Worm (Caenorhabditis elegans) whole organism, L3 larva: Measurements from ENCODE around the gene syg-1.

Experiments
- R02D3.7 ChIP-seq: fragments of 150-350 bp; optimal IDR thresholded peaks from 2 replicates; lab custom pipeline; 2014; ENCODE audit warnings: missing biosample characterization, missing genetic modification characterization
- ZK546.5 ChIP-seq: sonication (generic microtip); optimal IDR thresholded peaks from 2 replicates; lab custom pipeline; 2017; ENCODE audit warnings: missing biosample characterization, missing genetic modification characterization
- aly-2 ChIP-seq: fragments of 150-350 bp; optimal IDR thresholded peaks from 2 replicates; lab custom pipeline; 2014; ENCODE audit warnings: missing biosample characterization, missing genetic modification characterization
- ama-1 ChIP-seq: fragments of 150-350 bp; optimal IDR thresholded peaks from 2 replicates; lab custom pipeline; 2018
- ceh-16 ChIP-seq: sonication (generic microtip); optimal IDR thresholded peaks from 2 replicates; lab custom pipeline; 2017; ENCODE audit warnings: missing biosample characterization, missing genetic modification characterization
- ceh-28 ChIP-seq: fragments of 150-350 bp; optimal IDR thresholded peaks from 2 replicates; lab custom pipeline; 2014; ENCODE audit warnings: missing biosample characterization, missing genetic modification reagents, missing genetic modification characterization
- ceh-82 ChIP-seq: fragments of 150-350 bp; optimal IDR thresholded peaks from 2 replicates; lab custom pipeline; 2014; ENCODE audit warnings: missing biosample characterization, missing genetic modification characterization
- ceh-9 ChIP-seq: sonication (generic microtip); optimal IDR thresholded peaks from 2 replicates; lab custom pipeline; 2018; ENCODE audit warnings: missing biosample characterization, missing genetic modification characterization
- daf-12 ChIP-seq: fragments of 150-350 bp; optimal IDR thresholded peaks from 2 replicates; lab custom pipeline; 2014; ENCODE audit warnings: missing biosample characterization, missing genetic modification reagents, missing genetic modification characterization
- egl-27 ChIP-seq: sonication (generic microtip); optimal IDR thresholded peaks from 4 replicates; lab custom pipeline; 2017; ENCODE audit warnings: missing biosample characterization, missing genetic modification reagents, missing genetic modification characterization
- egl-5 ChIP-seq: fragments of 150-350 bp; optimal IDR thresholded peaks from 2 replicates; lab custom pipeline; 2017; ENCODE audit warnings: missing biosample characterization, missing genetic modification reagents, missing genetic modification characterization, inconsistent platforms
- elt-1 ChIP-seq: fragments of 150-350 bp; optimal IDR thresholded peaks from 2 replicates; lab custom pipeline; 2014; ENCODE audit warnings: missing biosample characterization, missing genetic modification characterization
- elt-2 ChIP-seq: sonication (generic microtip); optimal IDR thresholded peaks from 2 replicates; lab custom pipeline; 2016; ENCODE audit warnings: missing genetic modification reagents, mild to moderate bottlenecking, missing genetic modification characterization, missing compliant biosample characterization
- elt-3 ChIP-seq, 3 experiments: fragments of 150-350 bp in 1 of 3; sonication (generic microtip) in 2 of 3; optimal IDR thresholded peaks; 2 replicates in 2 of 3; 4 replicates in 1 of 3; lab custom pipeline; 2014 to 2017; ENCODE audit warnings: missing biosample characterization in 3 of 3, missing genetic modification characterization in 3 of 3
- eor-1 ChIP-seq, 2 experiments: fragments of 150-350 bp; optimal IDR thresholded peaks; 2 replicates each; lab custom pipeline; 2014 to 2018; ENCODE audit warnings: missing biosample characterization in 2 of 2, missing genetic modification characterization in 2 of 2
- fkh-10 ChIP-seq: sonication (generic microtip); optimal IDR thresholded peaks from 2 replicates; lab custom pipeline; 2017; ENCODE audit warnings: missing biosample characterization, missing genetic modification reagents, missing genetic modification characterization
- fkh-2 ChIP-seq: fragments of 150-350 bp; optimal IDR thresholded peaks from 2 replicates; lab custom pipeline; 2014; ENCODE audit warnings: missing biosample characterization, missing genetic modification reagents, missing genetic modification characterization
- fos-1 ChIP-seq: fragments of 150-350 bp; optimal IDR thresholded peaks from 2 replicates; lab custom pipeline; 2014; ENCODE audit warnings: missing biosample characterization, missing genetic modification characterization
- hmg-11 ChIP-seq: sonication (generic microtip); optimal IDR thresholded peaks from 2 replicates; lab custom pipeline; 2016; ENCODE audit warnings: missing genetic modification characterization, missing compliant biosample characterization
- jun-1 ChIP-seq: fragments of 150-350 bp; optimal IDR thresholded peaks from 2 replicates; lab custom pipeline; 2014; ENCODE audit warnings: missing biosample characterization, missing genetic modification reagents, missing genetic modification characterization
- lin-15B ChIP-seq: fragments of 150-350 bp; optimal IDR thresholded peaks from 2 replicates; lab custom pipeline; 2014; ENCODE audit warnings: missing biosample characterization, missing genetic modification characterization
- lin-39 ChIP-seq: fragments of 150-350 bp; optimal IDR thresholded peaks from 2 replicates; lab custom pipeline; 2018; ENCODE audit warnings: missing biosample characterization, missing genetic modification reagents, missing genetic modification characterization
- lsy-12 ChIP-seq: sonication (generic microtip); optimal IDR thresholded peaks from 2 replicates; lab custom pipeline; 2016; ENCODE audit warnings: mild to moderate bottlenecking, missing genetic modification characterization, missing compliant biosample characterization
- mdl-1 ChIP-seq: fragments of 150-350 bp; optimal IDR thresholded peaks from 2 replicates; lab custom pipeline; 2014; ENCODE audit warnings: missing biosample characterization, missing genetic modification characterization
- mml-1 ChIP-seq: fragments of 150-350 bp; sonication (generic microtip); optimal IDR thresholded peaks from 3 replicates; lab custom pipeline; 2014; ENCODE audit warnings: missing biosample characterization, missing genetic modification characterization
- nfya-1 ChIP-seq: sonication (generic microtip); optimal IDR thresholded peaks from 2 replicates; lab custom pipeline; 2017; ENCODE audit warnings: missing genetic modification characterization, mild to moderate bottlenecking, missing compliant biosample characterization, antibody characterized with exemption, moderate library complexity; ENCODE audit not compliant: insufficient read depth
- nhr-11 ChIP-seq: fragments of 150-350 bp; optimal IDR thresholded peaks from 2 replicates; lab custom pipeline; 2014; ENCODE audit warnings: missing biosample characterization, missing genetic modification characterization
- nhr-12 ChIP-seq: fragments of 150-350 bp; optimal IDR thresholded peaks from 2 replicates; lab custom pipeline; 2014; ENCODE audit warnings: missing biosample characterization, missing genetic modification characterization
- nhr-23 ChIP-seq: fragments of 150-350 bp; optimal IDR thresholded peaks from 2 replicates; lab custom pipeline; 2014; ENCODE audit warnings: missing biosample characterization, missing genetic modification reagents, missing genetic modification characterization
- nhr-237 ChIP-seq: fragments of 150-350 bp; optimal IDR thresholded peaks from 2 replicates; lab custom pipeline; 2014; ENCODE audit warnings: missing biosample characterization, missing genetic modification characterization
- nhr-25 ChIP-seq: sonication (generic microtip); optimal IDR thresholded peaks from 2 replicates; lab custom pipeline; 2017; ENCODE audit warnings: missing biosample characterization, missing genetic modification characterization
- nhr-28 ChIP-seq: fragments of 150-350 bp; optimal IDR thresholded peaks from 2 replicates; lab custom pipeline; 2014; ENCODE audit warnings: missing biosample characterization, missing genetic modification characterization
- nhr-43 ChIP-seq: sonication (generic microtip); optimal IDR thresholded peaks from 2 replicates; lab custom pipeline; 2016; ENCODE audit warnings: mild to moderate bottlenecking, missing genetic modification characterization, missing compliant biosample characterization; ENCODE audit not compliant: poor library complexity, severe bottlenecking
- nhr-67 ChIP-seq: fragments of 150-350 bp; optimal IDR thresholded peaks from 2 replicates; lab custom pipeline; 2014; ENCODE audit warnings: missing biosample characterization, missing genetic modification characterization
- nhr-76 ChIP-seq: fragments of 150-350 bp; sonication (generic microtip); optimal IDR thresholded peaks from 5 replicates; lab custom pipeline; 2014; ENCODE audit warnings: missing biosample characterization, missing genetic modification characterization
- nhr-77 ChIP-seq: fragments of 150-350 bp; optimal IDR thresholded peaks from 2 replicates; lab custom pipeline; 2014; ENCODE audit warnings: missing biosample characterization, missing genetic modification characterization
- pha-4 ChIP-seq: fragments of 150-350 bp; optimal IDR thresholded peaks from 2 replicates; lab custom pipeline; 2014; ENCODE audit warnings: missing biosample characterization, missing genetic modification reagents, missing genetic modification characterization
- pqm-1 ChIP-seq: fragments of 150-350 bp; optimal IDR thresholded peaks from 2 replicates; lab custom pipeline; 2017; ENCODE audit warnings: missing biosample characterization, missing genetic modification characterization, inconsistent platforms
- sea-2 ChIP-seq: fragments of 150-350 bp; sonication (generic microtip); optimal IDR thresholded peaks from 4 replicates; lab custom pipeline; 2014; ENCODE audit warnings: missing biosample characterization, missing genetic modification reagents, missing genetic modification characterization
- skn-1 ChIP-seq: fragments of 150-350 bp; optimal IDR thresholded peaks from 2 replicates; lab custom pipeline; 2014; ENCODE audit warnings: missing biosample characterization, missing genetic modification characterization
- snpc-4 ChIP-seq: fragments of 150-350 bp; optimal IDR thresholded peaks from 2 replicates; lab custom pipeline; 2014; ENCODE audit warnings: missing biosample characterization, missing genetic modification characterization
- tbx-2 ChIP-seq: sonication (generic microtip); optimal IDR thresholded peaks from 2 replicates; lab custom pipeline; 2016; ENCODE audit warnings: mild to moderate bottlenecking, missing genetic modification characterization, missing compliant biosample characterization
- unc-39 ChIP-seq: sonication (generic microtip); optimal IDR thresholded peaks from 4 replicates; lab custom pipeline; 2017; ENCODE audit warnings: missing biosample characterization, missing genetic modification characterization
- unc-62 ChIP-seq: fragments of 150-350 bp; sonication (generic microtip); optimal IDR thresholded peaks from 4 replicates; lab custom pipeline; 2014; ENCODE audit warnings: missing biosample characterization, missing genetic modification reagents, missing genetic modification characterization
- zag-1 ChIP-seq: fragments of 150-350 bp; optimal IDR thresholded peaks from 2 replicates; lab custom pipeline; 2014; ENCODE audit warnings: missing biosample characterization, missing genetic modification characterization
- ztf-11 ChIP-seq: fragments of 150-350 bp; optimal IDR thresholded peaks from 2 replicates; lab custom pipeline; 2014; ENCODE audit warnings: missing biosample characterization, missing genetic modification characterization
- ztf-4 ChIP-seq: fragments of 150-350 bp; optimal IDR thresholded peaks from 2 replicates; lab custom pipeline; 2014; ENCODE audit warnings: missing biosample characterization, missing genetic modification characterization

syg-1 gene

DNA sequence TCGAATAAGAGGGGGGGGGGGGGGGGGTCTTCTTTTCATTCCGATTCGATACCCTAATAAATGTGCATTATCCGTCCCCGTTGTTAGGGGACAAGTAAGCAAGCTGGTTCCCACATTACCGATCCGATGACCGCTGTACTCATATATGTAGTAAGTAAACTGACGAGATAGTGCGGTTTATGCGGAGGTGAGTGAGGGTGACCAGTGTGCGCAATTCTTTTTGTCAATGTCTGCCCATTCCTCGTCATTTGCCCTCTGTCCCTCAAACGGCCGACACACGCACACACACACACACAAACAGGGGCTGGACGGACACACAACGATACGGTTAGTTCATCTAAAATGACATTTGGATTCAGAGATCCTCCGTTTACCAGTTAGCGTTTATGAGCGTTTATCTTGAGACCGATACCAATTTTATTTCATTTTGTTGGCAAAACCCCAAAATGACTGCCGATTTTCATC, 37.1 kb upstream of the syg-1 start, which contains the start of gene aat-3:
TSS of gene aat-3 (plus strand) at position 51 of the 465 bp plus-strand sequence.
- TF ChIP-seq fkh-10 (no peak), mdl-1 (tag; lab: Kevin White, UChicago) (no peak), pqm-1 (no peak), elt-3 (tag; optimal IDR thresholded peaks at IDR 0.05; lab: Kevin White, UChicago) (no peak), ceh-28 (tag; lab: Kevin White, UChicago) (no peak), nhr-76 (tag; lab: Kevin White, UChicago) (no peak), ZK546.5 (tag; lab: Kevin White, UChicago) (no peak), lsy-12 (tag; lab: Kevin White, UChicago) (no peak), sea-2 (no peak), R02D3.7 (tag; lab: Kevin White, UChicago) (no peak), nhr-237 (no peak), fos-1 (no peak), lin-15B (no peak), ztf-4 (tag; lab: Kevin White, UChicago) (no peak), daf-12 (tag; lab: Kevin White, UChicago) (no peak), nhr-43 (tag; lab: Kevin White, UChicago) (no peak), ama-1 (lab: Kevin White, UChicago) (no peak), tbx-2 (tag; lab: Kevin White, UChicago) (no peak), ceh-82 (tag; lab: Kevin White, UChicago) (no peak), egl-5 (tag; lab: Kevin White, UChicago) (no peak), fkh-2 (tag; lab: Kevin White, UChicago) (no peak), nhr-23 (tag; lab: Kevin White, UChicago) (no peak), ztf-11 (tag; lab: Kevin White, UChicago) (no peak), jun-1 (no peak), mml-1 (tag; lab: Kevin White, UChicago) (no peak), lin-39 (peak; percentile 51), elt-1 (tag; lab: Kevin White, UChicago) (no peak), snpc-4 (tag; lab: Kevin White, UChicago) (peak; percentile 33), nfya-1 (tag; lab: Kevin White, UChicago) (peak; percentile 10), unc-62 (no peak), hmg-11 (tag; lab: Kevin White, UChicago) (peak; percentile 7), ceh-9 (tag; lab: Kevin White, UChicago) (no peak), nhr-67 (no peak), unc-39 (tag; lab: Kevin White, UChicago) (no peak), egl-27 (no peak), elt-2 (no peak), nhr-77 (no peak), nhr-11 (tag; lab: Kevin White, UChicago) (no peak), nhr-28 (tag; lab: Kevin White, UChicago) (no peak), pha-4 (peak; percentile 24), skn-1 (tag; lab: Kevin White, UChicago) (no peak), aly-2 (tag; lab: Kevin White, UChicago) (no peak), zag-1 (tag; lab: Kevin White, UChicago) (no peak), nhr-12 (no peak), nhr-25 (tag; lab: Kevin White, UChicago) (peak; percentile 58), ceh-16 (tag; lab: Kevin White, UChicago) (no peak), eor-1 (tag; optimal IDR thresholded peaks at IDR 0.05; lab: Kevin White, UChicago) (no peak)

DNA sequence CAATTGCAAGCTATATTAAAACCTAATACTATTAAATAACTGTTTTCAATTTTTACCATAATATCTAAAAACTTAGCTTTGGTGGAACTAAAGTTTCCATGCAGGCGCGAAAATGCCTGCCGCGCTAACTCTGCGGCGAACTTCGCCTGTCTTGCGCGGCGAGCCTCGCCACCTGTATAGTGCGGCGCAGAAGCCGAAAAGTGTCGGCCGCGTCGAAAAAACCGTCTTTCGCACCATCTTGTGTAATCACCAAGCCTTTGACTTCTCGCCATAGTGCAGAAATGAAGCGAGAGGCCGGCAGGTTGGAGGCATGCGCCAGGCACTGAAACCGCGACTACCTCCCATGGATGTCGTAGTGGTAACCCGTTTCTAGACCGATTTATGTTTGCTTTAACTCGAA, 36.3 kb upstream of the syg-1 start:
- TF ChIP-seq elt-2: no peak
- peak; percentile 16 for TF ChIP-seq snpc-4 (tag; lab: Kevin White, UChicago)
